Fruit fly (Drosophila melanogaster): ENCODE measurements around the gene mmm.

DNA sequence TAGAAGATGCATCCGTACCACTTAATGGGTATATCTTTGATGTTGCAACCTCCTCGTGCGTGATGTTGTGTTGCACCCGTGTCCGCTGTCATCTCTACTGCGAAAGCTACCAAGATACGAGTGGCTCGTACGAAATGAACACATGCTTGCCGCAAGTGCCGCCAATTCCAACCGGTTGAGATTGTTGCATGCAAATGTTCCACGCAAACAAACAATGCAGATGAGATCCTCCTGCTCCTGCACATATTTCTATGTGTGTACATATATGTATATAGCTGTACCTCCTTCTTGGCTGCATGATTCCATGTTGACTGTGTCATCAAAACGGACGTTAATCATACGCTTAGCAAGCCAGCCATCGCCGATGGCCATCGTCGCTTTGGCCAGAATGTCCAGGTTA, 46.8 kb downstream of the mmm start:
- TF ChIP-seq Dfd (GFP tag; optimal IDR thresholded peaks at IDR 0.05) (no peak), ey (GFP tag; optimal IDR thresholded peaks at IDR 0.05) (no peak), pan (optimal IDR thresholded peaks at IDR 0.05) (no peak), Hr83 (GFP tag; optimal IDR thresholded peaks at IDR 0.05; ENCODE audit: poor library complexity, severe bottlenecking) (no peak), jim (GFP tag; optimal IDR thresholded peaks at IDR 0.05) (no peak), h (GFP tag; optimal IDR thresholded peaks at IDR 0.05) (no peak), sage (GFP tag; optimal IDR thresholded peaks at IDR 0.05) (no peak)

Measured in whole organism, wandering third instar larva.